Fruit fly (Drosophila melanogaster): ENCODE measurements around the gene Itpr.

- TF ChIP-seq CG8478 (optimal IDR thresholded peaks at IDR 0.05) (no peak), pan (optimal IDR thresholded peaks at IDR 0.05) (no peak)
These were observed 7.9 kb downstream of the Itpr start for dm6 chr3R:5524804-5525203.
